Worm (Caenorhabditis elegans): ENCODE data around the gene T06C12.9.

DNA sequence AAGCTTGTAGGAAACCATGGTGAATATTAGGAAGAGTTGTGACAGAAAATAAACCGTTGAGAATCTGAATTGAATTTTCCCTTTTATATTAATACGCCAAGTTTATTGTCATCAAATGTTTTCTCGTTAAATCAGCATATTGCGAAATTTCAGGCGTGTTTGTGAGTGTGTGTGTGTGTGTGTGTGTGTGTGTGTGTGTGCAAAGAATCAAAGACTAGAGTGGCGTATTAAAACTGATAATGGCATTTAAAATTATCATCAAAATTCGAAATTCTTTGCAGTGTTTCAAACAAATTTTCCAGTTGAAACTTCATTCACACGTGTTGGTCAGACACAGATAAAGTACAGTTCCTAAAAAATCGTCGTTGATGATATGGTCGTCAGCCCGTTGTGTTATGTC is 30.1 kb upstream of the T06C12.9 start, which contains the start of gene gst-38:
- TF ChIP-seq unc-39 (tag; optimal IDR thresholded peaks at IDR 0.05) (no peak), zip-8 (tag; optimal IDR thresholded peaks at IDR 0.05) (no peak), sptf-1 (tag; optimal IDR thresholded peaks at IDR 0.05) (no peak), ceh-83 (GFP tag; optimal IDR thresholded peaks at IDR 0.05) (no peak), lsy-2 (tag; optimal IDR thresholded peaks at IDR 0.05) (no peak), sem-2 (GFP tag; optimal IDR thresholded peaks at IDR 0.05) (no peak), nhr-237 (tag; optimal IDR thresholded peaks at IDR 0.05) (no peak), nhr-28 (tag; optimal IDR thresholded peaks at IDR 0.05) (no peak), ztf-11 (tag; optimal IDR thresholded peaks at IDR 0.05) (no peak), ces-1 (GFP tag; optimal IDR thresholded peaks at IDR 0.05) (no peak), snpc-4 (tag; optimal IDR thresholded peaks at IDR 0.05) (no peak), nhr-2 (tag; optimal IDR thresholded peaks at IDR 0.05) (no peak), lin-13 (tag; optimal IDR thresholded peaks at IDR 0.05) (no peak)

Data from whole organism, mixed stage, embryonic.